Fruit fly (Drosophila melanogaster): ENCODE measurements around the gene CG14210.

DNA sequence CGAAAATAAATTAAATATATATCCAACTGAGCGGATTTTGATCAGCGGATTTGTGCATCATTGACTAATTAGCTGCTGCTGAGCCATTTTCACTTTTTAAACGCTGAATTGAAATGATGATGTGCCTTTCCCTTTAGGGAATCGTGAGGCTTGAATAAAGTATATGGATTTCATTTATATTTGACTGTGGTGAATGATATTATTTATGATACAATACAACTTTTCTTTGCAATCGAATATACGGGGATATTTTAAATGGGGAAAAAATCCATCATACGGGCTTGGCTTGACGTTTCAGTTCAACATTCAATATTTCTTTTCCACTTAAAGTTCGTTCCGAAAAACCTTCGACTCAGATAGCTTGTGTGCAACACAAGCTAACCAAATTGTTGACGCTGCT lies 4.8 kb upstream of the CG14210 start, which contains the start of the genes Shawn and Tyler:
- TF ChIP-seq dmrt99B (tag; optimal IDR thresholded peaks at IDR 0.05), result no peak
- TF ChIP-seq maf-S (GFP tag; optimal IDR thresholded peaks at IDR 0.05), result no peak
- TF ChIP-seq GATAe (GFP tag; conservative IDR thresholded peaks at IDR 0.05), result no peak
- TF ChIP-seq tap (tag; optimal IDR thresholded peaks at IDR 0.05), result no peak
- TF ChIP-seq lov (optimal IDR thresholded peaks at IDR 0.05), result no peak
- no peak for TF ChIP-seq lov (GFP tag; IDR thresholded peaks at IDR 0.05)
- no peak for TF ChIP-seq nerfin-1 (tag; optimal IDR thresholded peaks at IDR 0.05)
- TF ChIP-seq CG10654 (GFP tag; optimal IDR thresholded peaks at IDR 0.05), result no peak
- TF ChIP-seq ssp (GFP tag; IDR thresholded peaks at IDR 0.05), result no peak
- TF ChIP-seq Fer3 (tag; optimal IDR thresholded peaks at IDR 0.05), result no peak
- no peak for TF ChIP-seq psq (GFP tag; optimal IDR thresholded peaks at IDR 0.05)
- TF ChIP-seq Nf-YB (GFP tag; optimal IDR thresholded peaks at IDR 0.05), result no peak
- TF ChIP-seq CG1792 (GFP tag; optimal IDR thresholded peaks at IDR 0.05), result no peak

Data from whole organism, embryonic.